Fruit fly (Drosophila melanogaster) whole organism, embryonic: ENCODE measurements around the gene Idua.
A peak's percentile ranks its signal among the peaks of the same experiment; 100 is the strongest.

ENCODE experiments used
- B-H2 ChIP-seq: fragments of 200-800 bp; sonication (Bioruptor generic); optimal IDR thresholded peaks from 2 replicates; lab custom pipeline; 2018; ENCODE audit warnings: missing biosample characterization, mild to moderate bottlenecking, missing genetic modification characterization
- CG11560 ChIP-seq: fragments of 200-800 bp; sonication (Bioruptor generic); IDR thresholded peaks from 3 replicates; pipeline ENCODE4 v1.3.6; 2022; ENCODE audit warnings: missing biosample characterization, missing genetic modification characterization
- CG15479 ChIP-seq: fragments of 200-800 bp; sonication (Bioruptor generic); optimal IDR thresholded peaks from 3 replicates; lab custom pipeline; 2019; ENCODE audit warnings: missing biosample characterization, mild to moderate bottlenecking, missing genetic modification characterization, moderate library complexity
- CG15601 ChIP-seq: fragments of 200-800 bp; sonication (Bioruptor generic); optimal IDR thresholded peaks from 3 replicates; lab custom pipeline; 2019; ENCODE audit warnings: missing biosample characterization, mild to moderate bottlenecking, missing genetic modification characterization, moderate library complexity
- CG1602 ChIP-seq: fragments of 200-800 bp; sonication (Bioruptor generic); optimal IDR thresholded peaks from 3 replicates; lab custom pipeline; 2016; ENCODE audit warnings: missing biosample characterization, missing genetic modification characterization
- CG16813 ChIP-seq: fragments of 200-800 bp; sonication (Bioruptor generic); IDR thresholded peaks from 3 replicates; pipeline ENCODE4 v1.3.6; 2022; ENCODE audit warnings: missing biosample characterization, missing genetic modification characterization; ENCODE audit not compliant: partially characterized antibody
- CG1832 ChIP-seq: fragments of 200-800 bp; sonication (Bioruptor generic); optimal IDR thresholded peaks from 2 replicates; lab custom pipeline; 2017; ENCODE audit warnings: missing biosample characterization, mild to moderate bottlenecking, missing genetic modification characterization, inconsistent platforms
- CG18599 ChIP-seq: fragments of 200-800 bp; sonication (Bioruptor generic); optimal IDR thresholded peaks from 3 replicates; lab custom pipeline; 2017; ENCODE audit warnings: missing biosample characterization, missing genetic modification characterization, mild to moderate bottlenecking, moderate library complexity, missing genetic modification reagents
- CG30403 ChIP-seq: fragments of 200-800 bp; sonication (Bioruptor generic); optimal IDR thresholded peaks from 3 replicates; lab custom pipeline; 2016; ENCODE audit warnings: missing biosample characterization, missing genetic modification characterization
- CG32532 ChIP-seq: fragments of 200-800 bp; sonication (Bioruptor generic); IDR thresholded peaks from 2 replicates; pipeline ENCODE4 v1.3.6; 2022; ENCODE audit warnings: missing biosample characterization, missing genetic modification characterization
- CG3281 ChIP-seq: fragments of 200-800 bp; sonication (Bioruptor generic); optimal IDR thresholded peaks from 3 replicates; lab custom pipeline; 2017; ENCODE audit warnings: missing biosample characterization, mild to moderate bottlenecking, missing genetic modification characterization
- CG34376 ChIP-seq: fragments of 200-800 bp; sonication (Bioruptor generic); optimal IDR thresholded peaks from 2 replicates; lab custom pipeline; 2018; ENCODE audit warnings: missing biosample characterization, mild to moderate bottlenecking, missing genetic modification characterization
- CG34422 ChIP-seq: fragments of 200-800 bp; sonication (Bioruptor generic); IDR thresholded peaks from 3 replicates; pipeline ENCODE4 v1.3.6; 2022; ENCODE audit warnings: missing biosample characterization, missing genetic modification characterization
- CG3838 ChIP-seq: fragments of 200-800 bp; sonication (Bioruptor generic); optimal IDR thresholded peaks from 3 replicates; lab custom pipeline; 2016; ENCODE audit warnings: missing biosample characterization, missing genetic modification characterization
- CG3995 ChIP-seq: fragments of 200-800 bp; sonication (Bioruptor generic); optimal IDR thresholded peaks from 3 replicates; lab custom pipeline; 2016; ENCODE audit warnings: missing biosample characterization, missing genetic modification characterization
- CG4730 ChIP-seq: fragments of 200-800 bp; sonication (Bioruptor generic); IDR thresholded peaks from 2 replicates; pipeline ENCODE4 v1.3.6; 2022; ENCODE audit warnings: missing biosample characterization, missing genetic modification characterization
- CG7271 ChIP-seq: fragments of 200-800 bp; sonication (Bioruptor generic); optimal IDR thresholded peaks from 2 replicates; lab custom pipeline; 2018; ENCODE audit warnings: missing biosample characterization, mild to moderate bottlenecking, missing genetic modification characterization, moderate library complexity
- CG9932 ChIP-seq: fragments of 200-800 bp; sonication (Bioruptor generic); IDR thresholded peaks from 2 replicates; pipeline ENCODE4 v1.3.6; 2022; ENCODE audit warnings: missing biosample characterization, missing genetic modification characterization
- E2f1 ChIP-seq: fragments of 200-800 bp; sonication (Bioruptor generic); IDR thresholded peaks from 2 replicates; pipeline ENCODE4 v1.3.6; 2022; ENCODE audit warnings: missing biosample characterization, missing genetic modification characterization
- Fer3 ChIP-seq: fragments of 200-800 bp; sonication (Bioruptor generic); optimal IDR thresholded peaks from 2 replicates; lab custom pipeline; 2018; ENCODE audit warnings: missing biosample characterization, mild to moderate bottlenecking, missing genetic modification characterization, moderate library complexity
- Med ChIP-seq: fragments of 200-800 bp; sonication (Bioruptor generic); peaks from one replicate; lab custom pipeline; 2016; ENCODE audit warnings: missing biosample characterization, missing genetic modification characterization, mild to moderate bottlenecking, inconsistent platforms, moderate library complexity
- NC2β ChIP-seq: fragments of 200-800 bp; sonication (Bioruptor generic); optimal IDR thresholded peaks from 2 replicates; lab custom pipeline; 2016; ENCODE audit warnings: missing biosample characterization, missing genetic modification characterization
- Nf-YA ChIP-seq: fragments of 200-800 bp; sonication (Bioruptor generic); IDR thresholded peaks from 2 replicates; pipeline ENCODE4 v1.3.6; 2022; ENCODE audit warnings: missing biosample characterization, missing genetic modification characterization
- Oaz ChIP-seq: fragments of 200-800 bp; sonication (Bioruptor generic); IDR thresholded peaks from 2 replicates; pipeline ENCODE4 v1.3.6; 2022; ENCODE audit warnings: missing biosample characterization, missing genetic modification characterization
- Poxn ChIP-seq: fragments of 200-800 bp; sonication (Bioruptor generic); IDR thresholded peaks from 2 replicates; pipeline ENCODE4 v1.3.6; 2022; ENCODE audit warnings: missing biosample characterization, missing genetic modification characterization
- ato ChIP-seq: fragments of 200-800 bp; sonication (Bioruptor generic); IDR thresholded peaks from 2 replicates; pipeline ENCODE4 v1.3.6; 2022; ENCODE audit warnings: missing biosample characterization, missing genetic modification characterization; ENCODE audit not compliant: partially characterized antibody
- bigmax ChIP-seq: fragments of 200-800 bp; sonication (Bioruptor generic); optimal IDR thresholded peaks from 2 replicates; lab custom pipeline; 2018; ENCODE audit warnings: missing biosample characterization, mild to moderate bottlenecking, missing genetic modification characterization
- corto ChIP-seq: fragments of 200-800 bp; sonication (Bioruptor generic); optimal IDR thresholded peaks from 2 replicates; lab custom pipeline; 2016; ENCODE audit warnings: missing biosample characterization, mild to moderate bottlenecking, missing genetic modification characterization, moderate library complexity
- crc ChIP-seq: fragments of 200-800 bp; sonication (Bioruptor generic); optimal IDR thresholded peaks from 2 replicates; lab custom pipeline; 2016; ENCODE audit warnings: missing biosample characterization, missing genetic modification characterization
- crp ChIP-seq, 2 experiments: fragments of 200-800 bp; sonication (Bioruptor generic); optimal IDR thresholded peaks; 2 replicates in 1 of 2; 3 replicates in 1 of 2; lab custom pipeline; 2017; ENCODE audit warnings: missing biosample characterization in 2 of 2, missing genetic modification characterization in 2 of 2, mild to moderate bottlenecking in 1 of 2, moderate library complexity in 1 of 2
- danr ChIP-seq: fragments of 200-800 bp; sonication (Bioruptor generic); IDR thresholded peaks from 2 replicates; pipeline ENCODE4 v1.3.6; 2022; ENCODE audit warnings: missing biosample characterization, missing genetic modification characterization
- esg ChIP-seq: fragments of 200-800 bp; sonication (Bioruptor generic); conservative IDR thresholded peaks from 2 replicates; pipeline ENCODE4 v1.3.6; 2022; ENCODE audit warnings: missing biosample characterization, missing genetic modification characterization
- ewg ChIP-seq: fragments of 200-800 bp; sonication (Bioruptor generic); optimal IDR thresholded peaks from 3 replicates; lab custom pipeline; 2017; ENCODE audit warnings: mild to moderate bottlenecking, missing biosample characterization, missing genetic modification reagents, missing genetic modification characterization
- gce ChIP-seq: fragments of 200-800 bp; sonication (Bioruptor generic); IDR thresholded peaks from 3 replicates; pipeline ENCODE4 v1.3.6; 2022; ENCODE audit warnings: missing biosample characterization, missing genetic modification characterization
- gcm ChIP-seq: fragments of 200-800 bp; sonication (Bioruptor generic); optimal IDR thresholded peaks from 2 replicates; lab custom pipeline; 2019; ENCODE audit warnings: missing biosample characterization, mild to moderate bottlenecking, missing genetic modification characterization, moderate library complexity
- grn ChIP-seq: fragments of 200-800 bp; sonication (Bioruptor generic); optimal IDR thresholded peaks from 3 replicates; lab custom pipeline; 2017; ENCODE audit warnings: missing biosample characterization, missing genetic modification characterization
- gsb-n ChIP-seq: fragments of 200-800 bp; sonication (Bioruptor generic); optimal IDR thresholded peaks from 3 replicates; lab custom pipeline; 2018; ENCODE audit warnings: missing biosample characterization, mild to moderate bottlenecking, missing genetic modification characterization
- ham ChIP-seq: fragments of 200-800 bp; sonication (Bioruptor generic); IDR thresholded peaks from 2 replicates; pipeline ENCODE4 v1.3.6; 2022; ENCODE audit warnings: missing biosample characterization, missing genetic modification characterization
- jing ChIP-seq: fragments of 200-800 bp; sonication (Bioruptor generic); optimal IDR thresholded peaks from 2 replicates; lab custom pipeline; 2018; ENCODE audit warnings: missing biosample characterization, mild to moderate bottlenecking, missing genetic modification characterization
- jumu ChIP-seq: fragments of 200-800 bp; sonication (Bioruptor generic); optimal IDR thresholded peaks from 3 replicates; lab custom pipeline; 2016; ENCODE audit warnings: missing biosample characterization, missing genetic modification characterization
- lab ChIP-seq: fragments of 200-800 bp; sonication (Bioruptor generic); optimal IDR thresholded peaks from 3 replicates; lab custom pipeline; 2017; ENCODE audit warnings: missing biosample characterization, missing genetic modification characterization, mild to moderate bottlenecking, moderate library complexity, missing genetic modification reagents
- lov ChIP-seq, 2 experiments: fragments of 200-800 bp in 1 of 2; fragments of >200 bp in 1 of 2; sonication (Bioruptor generic) in 1 of 2; IDR thresholded peaks in 1 of 2; optimal IDR thresholded peaks in 1 of 2; 2 replicates in 1 of 2; 3 replicates in 1 of 2; pipeline versions ENCODE4 v1.3.6 to Lab custom; 2017 to 2022; ENCODE audit warnings: missing biosample characterization in 1 of 2, missing genetic modification characterization in 1 of 2
- luna ChIP-seq: fragments of 200-800 bp; sonication (Bioruptor generic); optimal IDR thresholded peaks from 2 replicates; lab custom pipeline; 2016; ENCODE audit warnings: missing biosample characterization, missing genetic modification characterization
- mirr ChIP-seq: fragments of 200-800 bp; sonication (Bioruptor generic); optimal IDR thresholded peaks from 3 replicates; lab custom pipeline; 2018; ENCODE audit warnings: missing biosample characterization, mild to moderate bottlenecking, missing genetic modification characterization
- p53 ChIP-seq: fragments of 200-800 bp; sonication (Bioruptor generic); optimal IDR thresholded peaks from 2 replicates; lab custom pipeline; 2016; ENCODE audit warnings: missing biosample characterization, missing genetic modification characterization
- psq ChIP-seq: fragments of 200-800 bp; sonication (Bioruptor generic); optimal IDR thresholded peaks from 2 replicates; lab custom pipeline; 2017; ENCODE audit warnings: missing biosample characterization, missing genetic modification characterization
- scrt ChIP-seq: fragments of 200-800 bp; sonication (Bioruptor generic); optimal IDR thresholded peaks from 2 replicates; lab custom pipeline; 2018; ENCODE audit warnings: missing biosample characterization, mild to moderate bottlenecking, missing genetic modification characterization, moderate library complexity
- sim ChIP-seq: fragments of 200-800 bp; sonication (Bioruptor generic); IDR thresholded peaks from 2 replicates; pipeline ENCODE4 v1.3.6; 2022; ENCODE audit warnings: missing biosample characterization, missing genetic modification characterization
- tll ChIP-seq, 2 experiments: fragments of 200-800 bp in 1 of 2; fragments of >200 bp in 1 of 2; sonication (Bioruptor generic) in 1 of 2; optimal IDR thresholded peaks; 2 replicates each; lab custom pipeline; 2017 to 2019; ENCODE audit warnings: missing biosample characterization in 2 of 2, missing genetic modification characterization in 2 of 2, mild to moderate bottlenecking in 1 of 2, moderate library complexity in 1 of 2
- tna ChIP-seq: fragments of 200-800 bp; sonication (Bioruptor generic); IDR thresholded peaks from 2 replicates; pipeline ENCODE4 v1.3.6; 2022; ENCODE audit warnings: missing biosample characterization, missing genetic modification characterization; ENCODE audit not compliant: partially characterized antibody

Gene Idua

DNA sequence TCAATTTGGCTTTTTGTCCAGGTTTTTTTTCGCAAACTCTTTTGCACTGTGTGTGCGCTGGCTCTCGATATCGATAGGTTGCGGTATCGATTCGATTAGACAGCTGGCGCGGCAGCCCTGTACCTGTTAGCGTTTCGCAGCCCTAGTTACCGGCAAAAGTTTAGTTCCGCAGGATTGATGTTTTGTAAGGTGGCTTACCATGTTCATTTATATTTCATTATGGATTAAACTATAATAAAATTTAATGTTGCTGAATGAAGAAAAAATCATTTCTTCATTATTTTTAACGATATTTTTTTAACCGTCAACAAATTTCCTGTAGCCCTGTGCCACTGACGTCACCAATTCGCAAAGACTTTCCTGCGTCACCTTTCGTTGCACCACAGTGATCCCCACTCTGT is 6.3 kb downstream of the Idua start, which contains the start of gene Reps (continued):
- TF ChIP-seq CG9932 (GFP tag; lab: Robert Waterston, UW) (peak; percentile 99), ato (GFP tag; lab: Robert Waterston, UW) (peak; percentile 20; the same call in 1 of the 2 replicates), jumu (GFP tag; lab: Kevin White, UChicago) (peak; percentile 98), gcm (GFP tag; lab: Kevin White, UChicago) (peak; percentile 97), CG16813 (GFP tag; lab: Robert Waterston, UW) (peak; percentile 68), CG1602 (peak; percentile 99), E2f1 (GFP tag; lab: Robert Waterston, UW) (peak; percentile 99), scrt (peak; percentile 95), CG3281 (peak; percentile 99), CG32532 (GFP tag; lab: Robert Waterston, UW) (peak; percentile 99), B-H2 (peak; percentile 96), Oaz (GFP tag; lab: Robert Waterston, UW) (peak; percentile 97), mirr (GFP tag; lab: Kevin White, UChicago) (peak; percentile 94), CG11560 (tag; lab: Robert Waterston, UW) (peak; percentile 94), NC2β (GFP tag; lab: Kevin White, UChicago) (peak; percentile 98), tna (GFP tag; lab: Robert Waterston, UW) (no peak), Nf-YA (GFP tag; lab: Robert Waterston, UW) (peak; percentile 96), Fer3 (tag; lab: Kevin White, UChicago) (peak; percentile 99), grn (peak; percentile 91), CG34422 (GFP tag; lab: Robert Waterston, UW) (peak; percentile 100), gce (GFP tag; lab: Robert Waterston, UW) (peak; percentile 97), bigmax (GFP tag; lab: Kevin White, UChicago) (peak; percentile 62), p53 (GFP tag; lab: Kevin White, UChicago) (peak; percentile 90), tll (GFP tag; optimal IDR thresholded peaks at IDR 0.05; lab: Kevin White, UChicago) (peak; percentile 75 to 82), lab (GFP tag; lab: Kevin White, UChicago) (peak; percentile 99), crc (GFP tag; lab: Kevin White, UChicago) (peak; percentile 94), corto (GFP tag; lab: Kevin White, UChicago) (peak; percentile 90), CG7271 (tag; lab: Kevin White, UChicago) (peak; percentile 98), CG30403 (GFP tag; lab: Kevin White, UChicago) (peak; percentile 99), CG3995 (GFP tag; lab: Kevin White, UChicago) (peak; percentile 83), CG15479 (peak; percentile 78), CG3838 (GFP tag; lab: Kevin White, UChicago) (peak; percentile 97), CG18599 (peak; percentile 98), CG15601 (peak; percentile 97), gsb-n (tag; lab: Kevin White, UChicago) (peak; percentile 98), sim (peak; percentile 98), ewg (GFP tag; lab: Kevin White, UChicago) (peak; percentile 97), ham (GFP tag; lab: Robert Waterston, UW) (peak; percentile 95), CG4730 (GFP tag; lab: Robert Waterston, UW) (peak; percentile 98), CG34376 (GFP tag; lab: Kevin White, UChicago) (peak; percentile 98), Poxn (peak; percentile 95), jing (GFP tag; lab: Kevin White, UChicago) (peak; percentile 97), esg (peak; percentile 99), crp (GFP tag; optimal IDR thresholded peaks at IDR 0.05; lab: Kevin White, UChicago) (peak; percentile 33 to 84), Med (GFP tag; lab: Kevin White, UChicago) (peak; percentile 100), CG1832 (GFP tag; lab: Kevin White, UChicago) (no peak), danr (peak; percentile 98), psq (GFP tag; lab: Kevin White, UChicago) (peak; percentile 95), lov (optimal IDR thresholded peaks at IDR 0.05; lab: Kevin White, UChicago) (no peak), lov (GFP tag; IDR thresholded peaks at IDR 0.05; lab: Robert Waterston, UW) (peak; percentile 98), luna (GFP tag; lab: Kevin White, UChicago) (peak; percentile 96)
